Worm (Caenorhabditis elegans): Measurements from ENCODE around the gene Y42H9AR.5.

- TF ChIP-seq flt-1 (GFP tag; IDR thresholded peaks at IDR 0.05) = no peak
- TF ChIP-seq tab-1 (GFP tag; IDR thresholded peaks at IDR 0.05) = no peak
- no peak for TF ChIP-seq med-1 (GFP tag; optimal IDR thresholded peaks at IDR 0.05; ENCODE audit: insufficient read depth)
- TF ChIP-seq ztf-23 (GFP tag; IDR thresholded peaks at IDR 0.05) = no peak
- TF ChIP-seq cog-1 (tag; optimal IDR thresholded peaks at IDR 0.05) = no peak
These were observed 26.8 kb upstream of the Y42H9AR.5 start for ce11 chrIV:8075516-8075915.
